Fruit fly (Drosophila melanogaster) whole organism, embryonic: Measurements from ENCODE around the gene CG9166.

ENCODE experiments used
- CG10431 ChIP-seq: fragments of 200-800 bp; sonication (Bioruptor generic); optimal IDR thresholded peaks from 3 replicates; lab custom pipeline; 2018; ENCODE audit warnings: missing biosample characterization, mild to moderate bottlenecking, missing genetic modification characterization
- CG10462 ChIP-seq: fragments of 200-800 bp; sonication (Bioruptor generic); optimal IDR thresholded peaks from 2 replicates; lab custom pipeline; 2016; ENCODE audit warnings: missing biosample characterization, missing genetic modification characterization
- CG10959 ChIP-seq: fragments of 200-800 bp; sonication (Bioruptor generic); IDR thresholded peaks from 2 replicates; pipeline ENCODE4 v1.3.6; 2022; ENCODE audit warnings: missing biosample characterization, missing genetic modification characterization
- CG10979 ChIP-seq: fragments of 200-800 bp; sonication (Bioruptor generic); optimal IDR thresholded peaks from 2 replicates; lab custom pipeline; 2018; ENCODE audit warnings: missing biosample characterization, mild to moderate bottlenecking, missing genetic modification characterization, moderate library complexity
- CG12391 ChIP-seq: fragments of 200-800 bp; sonication (Bioruptor generic); optimal IDR thresholded peaks from 3 replicates; lab custom pipeline; 2018; ENCODE audit warnings: missing biosample characterization, mild to moderate bottlenecking, missing genetic modification characterization, moderate library complexity
- CG13287 ChIP-seq: fragments of 200-800 bp; sonication (Bioruptor generic); IDR thresholded peaks from 2 replicates; pipeline ENCODE4 v1.3.6; 2022; ENCODE audit warnings: missing biosample characterization, missing genetic modification characterization; ENCODE audit not compliant: partially characterized antibody
- CG15696 ChIP-seq: fragments of 200-800 bp; sonication (Bioruptor generic); optimal IDR thresholded peaks from 2 replicates; lab custom pipeline; 2019; ENCODE audit warnings: missing biosample characterization, mild to moderate bottlenecking, missing genetic modification characterization, moderate library complexity
- CG1602 ChIP-seq: fragments of 200-800 bp; sonication (Bioruptor generic); optimal IDR thresholded peaks from 3 replicates; lab custom pipeline; 2016; ENCODE audit warnings: missing biosample characterization, missing genetic modification characterization
- CG16779 ChIP-seq: fragments of 200-800 bp; sonication (Bioruptor generic); IDR thresholded peaks from 2 replicates; pipeline ENCODE4 v1.3.6; 2022; ENCODE audit warnings: missing biosample characterization, missing genetic modification characterization
- CG17328 ChIP-seq: fragments of 200-800 bp; sonication (Bioruptor generic); IDR thresholded peaks from 2 replicates; pipeline ENCODE4 v1.3.6; 2022; ENCODE audit warnings: missing biosample characterization, missing genetic modification characterization
- CG17361 ChIP-seq: fragments of 200-800 bp; sonication (Bioruptor generic); IDR thresholded peaks from 3 replicates; pipeline ENCODE4 v1.3.6; 2022; ENCODE audit warnings: missing biosample characterization, missing genetic modification characterization
- CG18619 ChIP-seq: fragments of 200-800 bp; sonication (Bioruptor generic); optimal IDR thresholded peaks from 3 replicates; lab custom pipeline; 2017; ENCODE audit warnings: missing biosample characterization, mild to moderate bottlenecking, missing genetic modification characterization
- CG30403 ChIP-seq: fragments of 200-800 bp; sonication (Bioruptor generic); optimal IDR thresholded peaks from 3 replicates; lab custom pipeline; 2016; ENCODE audit warnings: missing biosample characterization, missing genetic modification characterization
- CG31365 ChIP-seq: fragments of 200-800 bp; sonication (Bioruptor generic); optimal IDR thresholded peaks from 2 replicates; lab custom pipeline; 2018; ENCODE audit warnings: missing biosample characterization, mild to moderate bottlenecking, missing genetic modification characterization
- CG31441 ChIP-seq: fragments of 200-800 bp; sonication (Bioruptor generic); IDR thresholded peaks from 2 replicates; pipeline ENCODE4 v1.3.6; 2022; ENCODE audit warnings: missing biosample characterization, missing genetic modification characterization
- CG34224 ChIP-seq: fragments of 200-800 bp; sonication (Bioruptor generic); IDR thresholded peaks from 3 replicates; pipeline ENCODE4 v1.3.6; 2022; ENCODE audit warnings: missing biosample characterization, missing genetic modification characterization; ENCODE audit not compliant: partially characterized antibody
- CG34422 ChIP-seq: fragments of 200-800 bp; sonication (Bioruptor generic); IDR thresholded peaks from 3 replicates; pipeline ENCODE4 v1.3.6; 2022; ENCODE audit warnings: missing biosample characterization, missing genetic modification characterization
- CG6689 ChIP-seq: fragments of 200-800 bp; sonication (Bioruptor generic); IDR thresholded peaks from 2 replicates; pipeline ENCODE4 v1.3.6; 2022; ENCODE audit warnings: missing biosample characterization, missing genetic modification characterization
- CG7963 ChIP-seq: fragments of 200-800 bp; sonication (Bioruptor generic); IDR thresholded peaks from 3 replicates; pipeline ENCODE4 v1.3.6; 2022; ENCODE audit warnings: missing biosample characterization, missing genetic modification characterization; ENCODE audit not compliant: partially characterized antibody
- CG8765 ChIP-seq: fragments of 200-800 bp; sonication (Bioruptor generic); IDR thresholded peaks from 2 replicates; pipeline ENCODE4 v1.3.6; 2022; ENCODE audit warnings: missing biosample characterization, missing genetic modification characterization
- CrebB ChIP-seq: fragments of 200-800 bp; sonication (Bioruptor generic); optimal IDR thresholded peaks from 3 replicates; lab custom pipeline; 2018; ENCODE audit warnings: missing biosample characterization, mild to moderate bottlenecking, missing genetic modification characterization
- Dek ChIP-seq: fragments of 200-800 bp; sonication (Bioruptor generic); optimal IDR thresholded peaks from 3 replicates; lab custom pipeline; 2019; ENCODE audit warnings: missing biosample characterization, mild to moderate bottlenecking, missing genetic modification characterization, moderate library complexity
- Hr78 ChIP-seq, 2 experiments: fragments of 200-800 bp in 1 of 2; fragments of >200 bp in 1 of 2; sonication (Bioruptor generic) in 1 of 2; optimal IDR thresholded peaks; 2 replicates each; lab custom pipeline; 2017 to 2019; ENCODE audit warnings: missing biosample characterization in 2 of 2, missing genetic modification characterization in 2 of 2, mild to moderate bottlenecking in 1 of 2, moderate library complexity in 1 of 2
- Lpt ChIP-seq: fragments of >200 bp; optimal IDR thresholded peaks from 2 replicates; lab custom pipeline; 2018; ENCODE audit warnings: missing biosample characterization, missing genetic modification characterization
- NC2α ChIP-seq: fragments of 200-800 bp; sonication (Bioruptor generic); optimal IDR thresholded peaks from 2 replicates; lab custom pipeline; 2016; ENCODE audit warnings: missing biosample characterization, missing genetic modification characterization
- NfI ChIP-seq: fragments of 200-800 bp; sonication (Bioruptor generic); optimal IDR thresholded peaks from 3 replicates; lab custom pipeline; 2018; ENCODE audit warnings: missing biosample characterization, mild to moderate bottlenecking, missing genetic modification characterization, moderate library complexity
- Oli ChIP-seq: fragments of 200-800 bp; sonication (Bioruptor generic); optimal IDR thresholded peaks from 2 replicates; lab custom pipeline; 2018; ENCODE audit warnings: missing biosample characterization, mild to moderate bottlenecking, missing genetic modification characterization, moderate library complexity
- Optix ChIP-seq: fragments of 200-800 bp; sonication (Bioruptor generic); IDR thresholded peaks from 3 replicates; pipeline ENCODE4 v1.3.6; 2022; ENCODE audit warnings: missing biosample characterization, missing genetic modification characterization
- Ptx1 ChIP-seq: fragments of 200-800 bp; sonication (Bioruptor generic); IDR thresholded peaks from 2 replicates; pipeline ENCODE4 v1.3.6; 2022; ENCODE audit warnings: missing biosample characterization, missing genetic modification characterization
- Ssrp ChIP-seq: fragments of 200-800 bp; sonication (Bioruptor generic); optimal IDR thresholded peaks from 2 replicates; lab custom pipeline; 2018; ENCODE audit warnings: missing biosample characterization, mild to moderate bottlenecking, missing genetic modification characterization, moderate library complexity
- Taf1 ChIP-seq: fragments of 200-800 bp; sonication (Bioruptor generic); IDR thresholded peaks from 2 replicates; pipeline ENCODE4 v1.3.6; 2022; ENCODE audit warnings: missing biosample characterization, missing genetic modification characterization
- Trl ChIP-seq, 3 experiments: fragments of >200 bp in 2 of 3; fragments of 200-800 bp in 1 of 3; sonication (Bioruptor generic) in 1 of 3; optimal IDR thresholded peaks; 2 replicates in 1 of 3; 3 replicates in 2 of 3; lab custom pipeline; 2016 to 2017; ENCODE audit warnings: missing biosample characterization in 1 of 3, missing genetic modification characterization in 1 of 3
- Xrp1 ChIP-seq: fragments of 200-800 bp; sonication (Bioruptor generic); IDR thresholded peaks from 2 replicates; pipeline ENCODE4 v1.3.6; 2022; ENCODE audit warnings: missing biosample characterization, missing genetic modification characterization
- al ChIP-seq: fragments of 200-800 bp; sonication (Bioruptor generic); IDR thresholded peaks from 2 replicates; pipeline ENCODE4 v1.3.6; 2022; ENCODE audit warnings: missing biosample characterization, missing genetic modification characterization
- bbx ChIP-seq: fragments of 200-800 bp; sonication (Bioruptor generic); IDR thresholded peaks from 2 replicates; pipeline ENCODE4 v1.3.6; 2022; ENCODE audit warnings: missing biosample characterization, missing genetic modification characterization; ENCODE audit not compliant: partially characterized antibody
- bigmax ChIP-seq: fragments of 200-800 bp; sonication (Bioruptor generic); optimal IDR thresholded peaks from 2 replicates; lab custom pipeline; 2018; ENCODE audit warnings: missing biosample characterization, mild to moderate bottlenecking, missing genetic modification characterization
- dmrt99B ChIP-seq: fragments of 200-800 bp; sonication (Bioruptor generic); optimal IDR thresholded peaks from 2 replicates; lab custom pipeline; 2018; ENCODE audit warnings: missing biosample characterization, mild to moderate bottlenecking, missing genetic modification characterization, moderate library complexity
- fu2 ChIP-seq: fragments of 200-800 bp; sonication (Bioruptor generic); optimal IDR thresholded peaks from 2 replicates; lab custom pipeline; 2016; ENCODE audit warnings: missing biosample characterization, missing genetic modification characterization
- gem ChIP-seq: fragments of 200-800 bp; sonication (Bioruptor generic); optimal IDR thresholded peaks from 2 replicates; lab custom pipeline; 2019; ENCODE audit warnings: missing biosample characterization, mild to moderate bottlenecking, missing genetic modification characterization, moderate library complexity
- kay ChIP-seq: fragments of 200-800 bp; sonication (Bioruptor generic); optimal IDR thresholded peaks from 2 replicates; lab custom pipeline; 2016; ENCODE audit warnings: missing biosample characterization, missing genetic modification characterization
- kni ChIP-seq: fragments of 200-800 bp; sonication (Bioruptor generic); optimal IDR thresholded peaks from 3 replicates; lab custom pipeline; 2017; ENCODE audit warnings: mild to moderate bottlenecking, missing biosample characterization, missing genetic modification reagents, missing genetic modification characterization
- lbe ChIP-seq: fragments of 200-800 bp; sonication (Bioruptor generic); optimal IDR thresholded peaks from 2 replicates; lab custom pipeline; 2016; ENCODE audit warnings: missing biosample characterization, mild to moderate bottlenecking, missing genetic modification characterization
- nmo ChIP-seq: fragments of 200-800 bp; sonication (Bioruptor generic); optimal IDR thresholded peaks from 2 replicates; lab custom pipeline; 2018; ENCODE audit warnings: missing biosample characterization, mild to moderate bottlenecking, missing genetic modification characterization, moderate library complexity
- pfk ChIP-seq: fragments of 200-800 bp; sonication (Bioruptor generic); optimal IDR thresholded peaks from 2 replicates; lab custom pipeline; 2018; ENCODE audit warnings: missing biosample characterization, mild to moderate bottlenecking, missing genetic modification characterization, moderate library complexity
- sens ChIP-seq: fragments of 200-800 bp; sonication (Bioruptor generic); peaks from one replicate; lab custom pipeline; 2016; ENCODE audit warnings: missing biosample characterization, missing genetic modification characterization
- ttk ChIP-seq: fragments of 200-800 bp; sonication (Bioruptor generic); IDR thresholded peaks from 2 replicates; pipeline ENCODE4 v2.1.2; 2022; ENCODE audit warnings: missing biosample characterization, missing genetic modification characterization
- unpg ChIP-seq: fragments of 200-800 bp; sonication (Bioruptor generic); optimal IDR thresholded peaks from 3 replicates; lab custom pipeline; 2018; ENCODE audit warnings: missing biosample characterization, mild to moderate bottlenecking, missing genetic modification characterization, moderate library complexity
- zen2 ChIP-seq: fragments of 200-800 bp; sonication (Bioruptor generic); IDR thresholded peaks from 3 replicates; pipeline ENCODE4 v1.3.6; 2022; ENCODE audit warnings: missing biosample characterization, missing genetic modification characterization; ENCODE audit not compliant: partially characterized antibody

The CG9166 gene

dm6 chr3L:1374438-1375133 is 23.7 kb downstream of the CG9166 start (continued):
- TF ChIP-seq bbx (GFP tag; lab: Robert Waterston, UW): no peak
- TF ChIP-seq CG10462 (GFP tag; lab: Kevin White, UChicago): no peak
- TF ChIP-seq CG17361: peak; percentile 43; the same call in 1 of the 3 replicates
- peak; percentile 18 for TF ChIP-seq nmo (GFP tag; lab: Kevin White, UChicago)
- no peak for TF ChIP-seq NC2α (GFP tag; lab: Kevin White, UChicago)
- 0 out of 2 replicates have a peak, but pooled peaks have one; percentile 37 for TF ChIP-seq CG31441 (GFP tag; lab: Robert Waterston, UW)
- no peak for TF ChIP-seq Trl (optimal IDR thresholded peaks at IDR 0.05; lab: Kevin White, UChicago)
- no peak for TF ChIP-seq Trl (GFP tag; optimal IDR thresholded peaks at IDR 0.05; lab: Kevin White, UChicago)
- peak; percentile 6 for TF ChIP-seq CG12391 (tag; lab: Kevin White, UChicago)
- TF ChIP-seq ttk: no peak
- TF ChIP-seq Xrp1 (GFP tag; lab: Robert Waterston, UW): 0 out of 2 replicates have a peak, but pooled peaks have one; percentile 19
- no peak for TF ChIP-seq Taf1
- TF ChIP-seq CG8765: no peak
- TF ChIP-seq CG15696 (tag; lab: Kevin White, UChicago): no peak
- TF ChIP-seq CG10959 (GFP tag; lab: Robert Waterston, UW): no peak
- TF ChIP-seq Optix (GFP tag; lab: Robert Waterston, UW): no peak
- TF ChIP-seq CG18619 (GFP tag; lab: Kevin White, UChicago): no peak
- no peak for TF ChIP-seq bigmax (GFP tag; lab: Kevin White, UChicago)
- TF ChIP-seq CG16779: no peak
- TF ChIP-seq sens (GFP tag; lab: Kevin White, UChicago): peak; percentile 35
- peak in 1 of 2 experiments; percentile 1 for TF ChIP-seq Hr78 (GFP tag; optimal IDR thresholded peaks at IDR 0.05; lab: Kevin White, UChicago)
- peak; percentile 42; the same call in 1 of the 2 replicates for TF ChIP-seq Ptx1 (GFP tag; lab: Robert Waterston, UW)
- TF ChIP-seq gem (tag; lab: Kevin White, UChicago): peak; percentile 59
- no peak for TF ChIP-seq pfk (GFP tag; lab: Kevin White, UChicago)
- TF ChIP-seq CG34422 (GFP tag; lab: Robert Waterston, UW): no peak
- no peak for TF ChIP-seq fu2
- TF ChIP-seq CG7963 (GFP tag; lab: Robert Waterston, UW): no peak
- no peak for TF ChIP-seq zen2 (GFP tag; lab: Robert Waterston, UW)
- 0 out of 2 replicates have a peak, but pooled peaks have one; percentile 26 for TF ChIP-seq CG6689 (GFP tag; lab: Robert Waterston, UW)
- 0 out of 2 replicates have a peak, but pooled peaks have one; percentile 24 for TF ChIP-seq CG17328 (GFP tag; lab: Robert Waterston, UW)
- peak; percentile 30 for TF ChIP-seq unpg (GFP tag; lab: Kevin White, UChicago)
- TF ChIP-seq Oli (tag; lab: Kevin White, UChicago): peak; percentile 18
- no peak for TF ChIP-seq CG10979 (tag; lab: Kevin White, UChicago)
- TF ChIP-seq kay: peak; percentile 4
- TF ChIP-seq CG34224: no peak
- peak; percentile 30 for TF ChIP-seq kni
- no peak for TF ChIP-seq CG13287 (GFP tag; lab: Robert Waterston, UW)
- peak; percentile 38 for TF ChIP-seq lbe
- TF ChIP-seq Ssrp (tag; lab: Kevin White, UChicago): peak; percentile 5
- TF ChIP-seq Lpt (GFP tag; lab: Kevin White, UChicago): no peak
- peak; percentile 13 for TF ChIP-seq dmrt99B (tag; lab: Kevin White, UChicago)
- no peak for TF ChIP-seq CG10431 (GFP tag; lab: Kevin White, UChicago)
- no peak for TF ChIP-seq CG1602 (GFP tag; lab: Kevin White, UChicago)
- no peak for TF ChIP-seq CrebB
- TF ChIP-seq CG30403 (GFP tag; lab: Kevin White, UChicago): peak; percentile 7
- TF ChIP-seq al (GFP tag; lab: Robert Waterston, UW): no peak
- no peak for TF ChIP-seq Dek
- no peak for TF ChIP-seq CG31365
- TF ChIP-seq NfI (GFP tag; lab: Kevin White, UChicago): no peak
